Fruit fly (Drosophila melanogaster) whole organism, prepupa: ENCODE data around the gene CG15818.

Experiments used
- achi ChIP-seq: fragments of 200-800 bp; sonication (Bioruptor generic); optimal IDR thresholded peaks from 3 replicates; lab custom pipeline; 2016; ENCODE audit warnings: missing biosample characterization, missing genetic modification characterization
- dsx ChIP-seq: fragments of 200-800 bp; optimal IDR thresholded peaks from 3 replicates; lab custom pipeline; 2019; ENCODE audit warnings: missing biosample characterization, mild to moderate bottlenecking, missing genetic modification characterization, moderate library complexity; ENCODE audit not compliant: poor library complexity, severe bottlenecking

- TF ChIP-seq achi (GFP tag; lab: Kevin White, UChicago): no peak
- TF ChIP-seq dsx: no peak
Observed at dm6 chr2L:7430313-7430712, 19.6 kb downstream of the CG15818 start.
